Worm (Caenorhabditis elegans) whole organism, L2 larva: ENCODE measurements around the gene paf-2.

Source experiments
- lin-39 ChIP-seq: fragments of 150-350 bp; optimal IDR thresholded peaks from 2 replicates; lab custom pipeline; 2014; ENCODE audit warnings: missing biosample characterization, missing genetic modification reagents, missing genetic modification characterization
- sma-9 ChIP-seq, 2 experiments: fragments of 150-350 bp in 1 of 2; sonication (generic microtip) in 1 of 2; optimal IDR thresholded peaks; 2 replicates each; lab custom pipeline; 2014 to 2016; ENCODE audit warnings: missing genetic modification characterization in 2 of 2, mild to moderate bottlenecking in 1 of 2, missing biosample characterization in 1 of 2, missing compliant biosample characterization in 1 of 2, missing genetic modification reagents in 1 of 2, moderate library complexity in 1 of 2

DNA sequence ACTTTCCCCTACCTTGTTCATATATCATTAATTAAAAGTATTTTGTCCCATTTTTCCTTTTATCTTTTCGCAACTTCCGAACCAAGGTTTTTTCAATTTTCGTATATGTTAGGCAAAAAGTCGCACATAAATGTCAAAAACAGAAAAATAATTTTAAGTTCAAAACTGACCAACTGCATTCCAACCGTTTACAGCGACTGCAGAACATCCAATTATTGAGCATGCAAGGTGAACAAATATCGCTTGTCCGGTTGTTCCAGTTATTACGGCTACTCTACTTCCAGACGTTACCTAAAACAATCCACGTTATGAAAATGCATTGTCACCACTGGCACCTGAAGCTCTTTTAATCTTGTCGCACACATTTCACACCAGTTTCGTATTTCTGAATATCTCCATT lies 23.9 kb downstream of the paf-2 start, which contains the start of gene C52B9.10:
- no peak for TF ChIP-seq lin-39 (tag; lab: Kevin White, UChicago)
- TF ChIP-seq sma-9 (GFP tag; optimal IDR thresholded peaks at IDR 0.05; lab: Kevin White, UChicago): no peak
- no peak for TF ChIP-seq sma-9 (tag; optimal IDR thresholded peaks at IDR 0.05; lab: Kevin White, UChicago)
